Fruit fly (Drosophila melanogaster) whole organism, embryonic: ENCODE measurements around the gene EndoGI.

Source experiments
- CG12659 ChIP-seq: fragments of 200-800 bp; sonication (Bioruptor generic); optimal IDR thresholded peaks from 3 replicates; lab custom pipeline; 2017; ENCODE audit warnings: mild to moderate bottlenecking, missing biosample characterization, missing genetic modification reagents, missing genetic modification characterization
- CG5953 ChIP-seq: fragments of 200-800 bp; sonication (Bioruptor generic); IDR thresholded peaks from 2 replicates; pipeline ENCODE4 v1.3.6; 2022; ENCODE audit warnings: missing biosample characterization, missing genetic modification characterization
- CG6654 ChIP-seq: fragments of 200-800 bp; sonication (Bioruptor generic); optimal IDR thresholded peaks from 2 replicates; lab custom pipeline; 2017; ENCODE audit warnings: missing biosample characterization, mild to moderate bottlenecking, missing genetic modification characterization
- Dip2 ChIP-seq: fragments of 200-800 bp; sonication (Bioruptor generic); IDR thresholded peaks from 2 replicates; pipeline ENCODE4 v1.3.6; 2022; ENCODE audit warnings: missing biosample characterization, missing genetic modification characterization
- PHDP ChIP-seq: fragments of 200-800 bp; sonication (Bioruptor generic); optimal IDR thresholded peaks from 3 replicates; lab custom pipeline; 2018; ENCODE audit warnings: missing biosample characterization, mild to moderate bottlenecking, missing genetic modification characterization, moderate library complexity
- cas ChIP-seq: fragments of 200-800 bp; sonication (Bioruptor generic); IDR thresholded peaks from 2 replicates; pipeline ENCODE4 v1.3.6; 2022; ENCODE audit warnings: missing biosample characterization, missing genetic modification characterization
- cg ChIP-seq: fragments of 200-800 bp; sonication (Bioruptor generic); optimal IDR thresholded peaks from 3 replicates; lab custom pipeline; 2019; ENCODE audit warnings: missing biosample characterization, mild to moderate bottlenecking, missing genetic modification characterization, moderate library complexity
- yki ChIP-seq: fragments of >200 bp; optimal IDR thresholded peaks from 3 replicates; lab custom pipeline; 2018

- TF ChIP-seq CG6654 (no peak), Dip2 (no peak), CG5953 (GFP tag; lab: Robert Waterston, UW) (0 out of 2 replicates have a peak, but pooled peaks have one; percentile 36), cg (no peak), CG12659 (GFP tag; lab: Kevin White, UChicago) (no peak), PHDP (tag; lab: Kevin White, UChicago) (no peak), yki (no peak), cas (GFP tag; lab: Robert Waterston, UW) (no peak)
Observed at dm6 chr2L:16263723-16264122, 6.2 kb downstream of the EndoGI start.
